Fruit fly (Drosophila melanogaster) whole organism, adult: ENCODE results near the gene Dlip2.
A peak's percentile ranks its signal among the peaks of the same experiment; 100 is the strongest.

Source experiments
- CG11617 ChIP-seq: fragments of 200-800 bp; sonication (Bioruptor generic); optimal IDR thresholded peaks from 2 replicates; lab custom pipeline; 2017; ENCODE audit warnings: mild to moderate bottlenecking, missing biosample characterization, missing genetic modification reagents, missing genetic modification characterization
- CG12768 ChIP-seq: fragments of 200-800 bp; sonication (Bioruptor generic); optimal IDR thresholded peaks from 2 replicates; lab custom pipeline; 2017; ENCODE audit warnings: missing biosample characterization, missing genetic modification characterization, mild to moderate bottlenecking, moderate library complexity, missing genetic modification reagents
- CG14711 ChIP-seq: fragments of 200-800 bp; sonication (Bioruptor generic); optimal IDR thresholded peaks from 2 replicates; lab custom pipeline; 2018; ENCODE audit warnings: missing biosample characterization, mild to moderate bottlenecking, missing genetic modification characterization, moderate library complexity
- CG1620 ChIP-seq: fragments of 200-800 bp; sonication (Bioruptor generic); optimal IDR thresholded peaks from 2 replicates; lab custom pipeline; 2016; ENCODE audit warnings: missing biosample characterization, missing genetic modification characterization
- CG33017 ChIP-seq: fragments of 200-800 bp; sonication (Bioruptor generic); optimal IDR thresholded peaks from 2 replicates; lab custom pipeline; 2018; ENCODE audit warnings: missing biosample characterization, mild to moderate bottlenecking, missing genetic modification characterization, moderate library complexity
- CG5204 ChIP-seq: fragments of 200-800 bp; sonication (Bioruptor generic); optimal IDR thresholded peaks from 2 replicates; lab custom pipeline; 2016; ENCODE audit warnings: missing biosample characterization, missing genetic modification characterization
- CG7045 ChIP-seq: fragments of 200-800 bp; sonication (Bioruptor generic); optimal IDR thresholded peaks from 2 replicates; lab custom pipeline; 2017; ENCODE audit warnings: missing biosample characterization, mild to moderate bottlenecking, missing genetic modification characterization
- CG7101 ChIP-seq: fragments of 200-800 bp; sonication (Bioruptor generic); optimal IDR thresholded peaks from 2 replicates; lab custom pipeline; 2018; ENCODE audit warnings: missing biosample characterization, mild to moderate bottlenecking, missing genetic modification characterization, moderate library complexity
- Clk ChIP-seq: fragments of 200-800 bp; sonication (Bioruptor generic); optimal IDR thresholded peaks from 2 replicates; lab custom pipeline; 2017; ENCODE audit warnings: missing biosample characterization, missing genetic modification characterization
- Crg-1 ChIP-seq: fragments of 200-800 bp; sonication (Bioruptor generic); optimal IDR thresholded peaks from 2 replicates; lab custom pipeline; 2016; ENCODE audit warnings: missing biosample characterization, missing genetic modification characterization
- Hr96 ChIP-seq: fragments of 200-800 bp; sonication (Bioruptor generic); optimal IDR thresholded peaks from 2 replicates; lab custom pipeline; 2016; ENCODE audit warnings: missing biosample characterization, missing genetic modification characterization
- Mnt ChIP-seq: fragments of 200-800 bp; sonication (Bioruptor generic); optimal IDR thresholded peaks from 2 replicates; lab custom pipeline; 2016; ENCODE audit warnings: missing biosample characterization, mild to moderate bottlenecking, missing genetic modification characterization
- bab1 ChIP-seq: fragments of 200-800 bp; sonication (Bioruptor generic); optimal IDR thresholded peaks from 3 replicates; lab custom pipeline; 2019; ENCODE audit warnings: missing biosample characterization, mild to moderate bottlenecking, missing genetic modification characterization, moderate library complexity
- cic ChIP-seq: fragments of 200-800 bp; sonication (Bioruptor generic); optimal IDR thresholded peaks from 2 replicates; lab custom pipeline; 2017; ENCODE audit warnings: missing biosample characterization, mild to moderate bottlenecking, missing genetic modification characterization, moderate library complexity
- cnc ChIP-seq, 2 experiments: fragments of >200 bp; optimal IDR thresholded peaks; 2 replicates each; lab custom pipeline; 2017
- kay ChIP-seq: fragments of 200-800 bp; sonication (Bioruptor generic); peaks from one replicate; lab custom pipeline; 2016; ENCODE audit warnings: missing biosample characterization, missing genetic modification characterization, borderline replicate concordance
- ovo ChIP-seq: fragments of 200-800 bp; sonication (Bioruptor generic); optimal IDR thresholded peaks from 2 replicates; lab custom pipeline; 2016; ENCODE audit warnings: missing biosample characterization, missing genetic modification characterization
- pad ChIP-seq: fragments of 200-800 bp; sonication (Bioruptor generic); optimal IDR thresholded peaks from 3 replicates; lab custom pipeline; 2017; ENCODE audit warnings: missing biosample characterization, missing genetic modification characterization, mild to moderate bottlenecking, moderate library complexity, missing genetic modification reagents
- tj ChIP-seq: fragments of 200-800 bp; sonication (Bioruptor generic); optimal IDR thresholded peaks from 3 replicates; lab custom pipeline; 2017; ENCODE audit warnings: missing biosample characterization, mild to moderate bottlenecking, missing genetic modification characterization, moderate library complexity
- toe ChIP-seq: fragments of 200-800 bp; sonication (Bioruptor generic); optimal IDR thresholded peaks from 2 replicates; lab custom pipeline; 2016; ENCODE audit warnings: missing biosample characterization, missing genetic modification characterization

Gene Dlip2

DNA sequence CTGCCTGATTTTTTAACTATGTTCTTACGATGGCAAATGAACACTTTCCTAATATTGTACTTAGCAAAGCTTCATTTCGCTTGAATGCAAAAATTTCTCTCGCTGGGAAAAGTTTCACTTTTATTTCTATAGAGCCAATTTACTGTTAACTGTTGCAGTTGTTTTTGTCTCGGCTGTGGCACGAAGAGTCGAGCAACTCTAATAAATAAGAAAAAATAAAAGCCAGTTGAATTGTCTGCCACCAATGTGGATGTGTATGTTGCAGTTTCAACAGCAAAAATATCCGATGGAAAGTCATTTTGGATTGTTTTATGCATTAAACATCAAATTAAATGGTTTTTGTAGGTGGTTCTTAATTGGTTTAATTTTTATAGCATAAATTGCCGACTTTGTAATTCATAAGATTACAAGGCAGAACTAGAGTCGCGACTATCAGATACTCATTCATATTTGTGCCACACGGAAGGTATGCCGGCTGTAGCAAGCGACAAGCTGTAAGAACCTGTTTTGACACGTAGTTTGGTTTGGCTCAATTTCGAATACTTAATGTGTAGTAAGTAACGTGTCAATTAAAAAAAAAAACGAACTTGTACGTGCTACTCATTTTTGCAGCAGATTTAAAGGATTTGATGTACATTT lies 20.7 kb upstream of the Dlip2 start:
- no peak for TF ChIP-seq Mnt (GFP tag; lab: Kevin White, UChicago)
- TF ChIP-seq CG11617 (GFP tag; lab: Kevin White, UChicago), result no peak
- TF ChIP-seq kay (GFP tag; lab: Kevin White, UChicago), result peak; percentile 66
- no peak for TF ChIP-seq tj (GFP tag; lab: Kevin White, UChicago)

DNA sequence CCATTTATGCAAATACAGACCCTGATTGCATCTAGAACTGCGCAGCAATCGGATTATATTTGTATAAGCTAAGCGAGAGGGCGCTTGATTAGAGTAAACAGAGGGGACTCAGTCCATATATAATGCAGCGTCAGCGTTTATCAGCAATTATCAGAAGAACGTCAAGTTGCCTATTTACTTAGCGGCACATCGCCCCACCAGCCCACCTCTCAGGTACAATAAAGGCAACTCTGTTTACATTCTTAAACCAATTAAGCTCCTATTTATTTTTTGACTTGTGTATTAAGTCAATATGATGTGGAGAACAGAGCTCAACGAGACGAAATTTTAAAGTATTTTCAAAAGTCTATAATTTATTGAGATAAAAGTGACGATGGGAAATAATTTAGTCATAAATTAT lies 19.5 kb upstream of the Dlip2 start:
- peak in 1 of 2 experiments; percentile 88 for TF ChIP-seq cnc (optimal IDR thresholded peaks at IDR 0.05; lab: Kevin White, UChicago)
- peak; percentile 89 for TF ChIP-seq CG14711
- peak; percentile 92 for TF ChIP-seq CG5204 (GFP tag; lab: Kevin White, UChicago)
- TF ChIP-seq cic (GFP tag; lab: Kevin White, UChicago), result peak; percentile 99
- TF ChIP-seq CG33017, result peak; percentile 97
- TF ChIP-seq Clk (GFP tag; lab: Kevin White, UChicago), result peak; percentile 96
- peak; percentile 77 for TF ChIP-seq tj (GFP tag; lab: Kevin White, UChicago)
- TF ChIP-seq CG11617 (GFP tag; lab: Kevin White, UChicago), result peak; percentile 98
- TF ChIP-seq Mnt (GFP tag; lab: Kevin White, UChicago), result peak; percentile 96
- peak; percentile 100 for TF ChIP-seq Crg-1
- TF ChIP-seq CG12768, result peak; percentile 99
- peak; percentile 99 for TF ChIP-seq CG7101 (tag; lab: Kevin White, UChicago)
- TF ChIP-seq kay (GFP tag; lab: Kevin White, UChicago), result peak; percentile 99
- peak; percentile 94 for TF ChIP-seq Hr96
- peak; percentile 93 for TF ChIP-seq pad
- peak; percentile 99 for TF ChIP-seq CG1620 (GFP tag; lab: Kevin White, UChicago)
- TF ChIP-seq ovo, result peak; percentile 100
- TF ChIP-seq CG7045, result peak; percentile 99
- peak; percentile 95 for TF ChIP-seq toe (GFP tag; lab: Kevin White, UChicago)
- peak; percentile 56 for TF ChIP-seq bab1 (GFP tag; lab: Kevin White, UChicago)

DNA sequence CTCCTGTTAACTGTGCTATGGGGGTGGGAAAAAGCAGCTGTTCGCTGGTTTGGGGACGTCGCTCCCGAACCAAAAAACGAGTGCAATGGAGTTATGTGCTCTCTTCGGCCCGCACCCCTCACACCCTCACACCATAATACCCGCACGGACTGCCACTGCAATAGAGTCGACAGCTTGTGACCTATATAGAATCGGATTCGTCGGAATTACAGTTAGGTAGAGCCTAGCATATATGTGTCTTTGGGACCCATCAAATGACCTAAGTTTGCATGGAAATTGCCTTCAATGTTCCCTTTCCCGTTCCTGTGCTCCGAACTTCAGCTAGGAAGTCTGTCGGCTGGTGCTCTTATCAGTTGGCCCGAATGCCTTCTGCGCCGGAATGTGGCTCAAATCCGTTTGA lies 18.7 kb upstream of the Dlip2 start:
- no peak for TF ChIP-seq Crg-1
- no peak for TF ChIP-seq kay (GFP tag; lab: Kevin White, UChicago)
- TF ChIP-seq Hr96, result no peak
- no peak for TF ChIP-seq CG33017
- no peak for TF ChIP-seq ovo
- no peak for TF ChIP-seq CG11617 (GFP tag; lab: Kevin White, UChicago)
- TF ChIP-seq CG5204 (GFP tag; lab: Kevin White, UChicago), result no peak
- no peak for TF ChIP-seq CG1620 (GFP tag; lab: Kevin White, UChicago)
- TF ChIP-seq CG14711, result no peak
- no peak for TF ChIP-seq cic (GFP tag; lab: Kevin White, UChicago)
- TF ChIP-seq CG12768, result no peak
- no peak for TF ChIP-seq pad
- TF ChIP-seq CG7045, result no peak
- no peak for TF ChIP-seq toe (GFP tag; lab: Kevin White, UChicago)
- no peak for TF ChIP-seq bab1 (GFP tag; lab: Kevin White, UChicago)
- TF ChIP-seq CG7101 (tag; lab: Kevin White, UChicago), result no peak

DNA sequence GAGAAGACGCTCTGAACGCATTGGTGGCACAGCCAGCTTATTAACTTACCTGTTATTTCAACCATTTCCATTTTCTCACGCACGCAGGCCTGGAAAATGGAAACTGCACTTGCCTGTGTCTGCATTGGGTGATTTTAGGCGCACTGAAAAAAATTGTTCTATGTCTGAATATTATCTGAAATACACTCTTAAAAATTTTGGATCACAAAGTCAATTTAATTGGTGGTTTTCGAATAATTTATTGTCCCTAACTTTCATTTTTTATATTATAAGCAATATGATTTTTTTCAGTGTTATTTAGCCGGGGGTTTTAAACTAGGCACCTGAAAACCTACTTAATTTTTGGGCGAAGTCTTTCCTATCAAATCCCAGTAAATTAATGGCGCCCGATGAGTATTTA lies 17.6 kb upstream of the Dlip2 start:
- no peak for TF ChIP-seq cnc (optimal IDR thresholded peaks at IDR 0.05; lab: Kevin White, UChicago)
- TF ChIP-seq CG7101 (tag; lab: Kevin White, UChicago), result no peak
- TF ChIP-seq cic (GFP tag; lab: Kevin White, UChicago), result no peak
- no peak for TF ChIP-seq ovo
- no peak for TF ChIP-seq bab1 (GFP tag; lab: Kevin White, UChicago)
- TF ChIP-seq Mnt (GFP tag; lab: Kevin White, UChicago), result no peak
- no peak for TF ChIP-seq CG1620 (GFP tag; lab: Kevin White, UChicago)

DNA sequence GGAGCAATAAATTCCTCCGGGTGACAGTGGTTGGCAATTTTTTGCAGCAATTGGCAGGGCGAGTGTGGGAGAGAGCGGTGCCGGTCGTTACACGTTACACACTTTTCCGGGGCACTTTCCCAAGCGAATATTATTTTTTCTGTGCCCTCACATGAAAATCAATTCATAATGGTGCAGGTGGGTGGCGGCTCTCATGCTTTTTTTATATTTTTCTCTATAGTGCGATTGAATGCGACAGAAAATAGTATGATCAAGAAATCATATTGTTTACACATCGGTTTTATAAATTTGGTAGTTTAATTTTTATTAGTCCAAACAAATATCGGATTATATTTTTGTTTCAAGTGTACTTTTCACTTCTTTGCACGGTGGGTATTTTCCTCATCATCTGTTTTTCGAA lies 16.2 kb upstream of the Dlip2 start:
- TF ChIP-seq cnc (optimal IDR thresholded peaks at IDR 0.05; lab: Kevin White, UChicago), result no peak
- no peak for TF ChIP-seq Clk (GFP tag; lab: Kevin White, UChicago)
- no peak for TF ChIP-seq Mnt (GFP tag; lab: Kevin White, UChicago)
- no peak for TF ChIP-seq bab1 (GFP tag; lab: Kevin White, UChicago)
- TF ChIP-seq ovo, result no peak
- TF ChIP-seq Hr96, result no peak
- TF ChIP-seq CG14711, result no peak
- no peak for TF ChIP-seq CG33017
- TF ChIP-seq CG7045, result no peak
- no peak for TF ChIP-seq CG11617 (GFP tag; lab: Kevin White, UChicago)
- TF ChIP-seq CG5204 (GFP tag; lab: Kevin White, UChicago), result no peak
- no peak for TF ChIP-seq CG12768
- TF ChIP-seq CG1620 (GFP tag; lab: Kevin White, UChicago), result no peak
- TF ChIP-seq tj (GFP tag; lab: Kevin White, UChicago), result no peak
- no peak for TF ChIP-seq Crg-1
- TF ChIP-seq CG7101 (tag; lab: Kevin White, UChicago), result no peak
- no peak for TF ChIP-seq cic (GFP tag; lab: Kevin White, UChicago)
- no peak for TF ChIP-seq kay (GFP tag; lab: Kevin White, UChicago)
- TF ChIP-seq pad, result no peak

DNA sequence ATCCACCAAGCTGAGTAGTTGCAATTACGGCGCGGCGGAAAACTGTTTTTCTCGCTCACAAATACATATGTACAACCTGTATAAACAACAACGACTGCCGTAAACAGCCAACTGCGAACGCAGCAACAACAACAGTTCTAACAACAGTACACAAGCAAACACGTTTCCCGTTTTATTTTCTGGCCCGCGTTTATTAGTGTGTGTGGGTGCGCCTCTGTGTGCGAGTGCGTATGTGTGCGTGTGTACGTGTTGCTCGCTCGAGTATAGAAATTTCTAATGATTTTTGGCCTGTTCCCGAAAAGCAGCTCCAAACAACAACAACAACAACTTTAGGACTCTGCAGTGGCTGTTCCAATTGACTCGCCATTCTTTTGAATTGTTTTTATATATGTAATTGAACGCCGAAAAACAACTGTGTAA lies 14.5 kb upstream of the Dlip2 start:
- TF ChIP-seq bab1 (GFP tag; lab: Kevin White, UChicago) (no peak), cnc (optimal IDR thresholded peaks at IDR 0.05; lab: Kevin White, UChicago) (no peak), CG5204 (GFP tag; lab: Kevin White, UChicago) (no peak), CG14711 (no peak), Clk (GFP tag; lab: Kevin White, UChicago) (no peak), CG33017 (no peak), kay (GFP tag; lab: Kevin White, UChicago) (no peak), Crg-1 (peak; percentile 63), cic (GFP tag; lab: Kevin White, UChicago) (peak; percentile 75), Hr96 (no peak), CG12768 (no peak), CG7101 (tag; lab: Kevin White, UChicago) (no peak), pad (peak; percentile 65), tj (GFP tag; lab: Kevin White, UChicago) (no peak), toe (GFP tag; lab: Kevin White, UChicago) (no peak), ovo (peak; percentile 87), CG1620 (GFP tag; lab: Kevin White, UChicago) (no peak), CG7045 (peak; percentile 42), CG11617 (GFP tag; lab: Kevin White, UChicago) (peak; percentile 38)
